Fruit fly (Drosophila melanogaster): Measurements from ENCODE around the gene Non2.
A peak's percentile ranks its signal among the peaks of the same experiment; 100 is the strongest.

The Non2 gene

dm6 chr3L:2727023-2727422 is 39.8 kb upstream of the Non2 start (continued):
- no peak for TF ChIP-seq cad (GFP tag; optimal IDR thresholded peaks at IDR 0.05)
- peak; percentile 70 for TF ChIP-seq CG9932 (GFP tag; IDR thresholded peaks at IDR 0.05)
- no peak for TF ChIP-seq bowl (GFP tag; IDR thresholded peaks at IDR 0.05)
- 0 out of 2 replicates have a peak, but pooled peaks have one; percentile 23 for TF ChIP-seq CG16779 (GFP tag; IDR thresholded peaks at IDR 0.05)
- peak; percentile 4 for TF ChIP-seq Xbp1 (GFP tag; optimal IDR thresholded peaks at IDR 0.05)
- TF ChIP-seq CG14667 (GFP tag; IDR thresholded peaks at IDR 0.05), result peak; percentile 53
- TF ChIP-seq grau (tag; optimal IDR thresholded peaks at IDR 0.05), result no peak
- TF ChIP-seq Oli (tag; optimal IDR thresholded peaks at IDR 0.05), result peak; percentile 39
- no peak for TF ChIP-seq sd (tag; optimal IDR thresholded peaks at IDR 0.05)
- no peak for TF ChIP-seq CG18011 (GFP tag; optimal IDR thresholded peaks at IDR 0.05)
- no peak for TF ChIP-seq hth (optimal IDR thresholded peaks at IDR 0.05)
- no peak for TF ChIP-seq HLH4C (GFP tag; IDR thresholded peaks at IDR 0.05; ENCODE audit: partially characterized antibody)
- no peak for TF ChIP-seq ase (GFP tag; IDR thresholded peaks at IDR 0.05)
- no peak for TF ChIP-seq luna (GFP tag; optimal IDR thresholded peaks at IDR 0.05)
- TF ChIP-seq CG2889 (GFP tag; IDR thresholded peaks at IDR 0.05), result 0 out of 3 replicates have a peak, but pooled peaks have one; percentile 48
- TF ChIP-seq CG1529 (GFP tag; optimal IDR thresholded peaks at IDR 0.05), result no peak
- no peak for TF ChIP-seq NC2β (GFP tag; optimal IDR thresholded peaks at IDR 0.05)
- TF ChIP-seq salm (tag; optimal IDR thresholded peaks at IDR 0.05), result no peak
- peak; percentile 40 for TF ChIP-seq CG2120 (GFP tag; optimal IDR thresholded peaks at IDR 0.05)
- peak; percentile 27 for TF ChIP-seq Hmr (GFP tag; optimal IDR thresholded peaks at IDR 0.05)
- TF ChIP-seq CG12942 (GFP tag; optimal IDR thresholded peaks at IDR 0.05), result no peak
- TF ChIP-seq org-1 (GFP tag; optimal IDR thresholded peaks at IDR 0.05), result peak; percentile 19
- no peak for TF ChIP-seq CG1603 (tag; optimal IDR thresholded peaks at IDR 0.05)
- peak; percentile 79 for TF ChIP-seq Mrtf (GFP tag; IDR thresholded peaks at IDR 0.05)
- no peak for TF ChIP-seq dmrt99B (tag; optimal IDR thresholded peaks at IDR 0.05)
- TF ChIP-seq CG14050 (GFP tag; IDR thresholded peaks at IDR 0.05), result peak; percentile 56; the same call in 1 of the 3 replicates
- TF ChIP-seq CG7357 (GFP tag; IDR thresholded peaks at IDR 0.05), result peak; percentile 61; the same call in 1 of the 3 replicates
- TF ChIP-seq CG16813 (GFP tag; IDR thresholded peaks at IDR 0.05; ENCODE audit: partially characterized antibody), result no peak
- no peak for TF ChIP-seq TFAM (GFP tag; optimal IDR thresholded peaks at IDR 0.05)
- TF ChIP-seq H15 (GFP tag; IDR thresholded peaks at IDR 0.05), result peak; percentile 60; the same call in 2 of the 3 replicates
- TF ChIP-seq chif (GFP tag; optimal IDR thresholded peaks at IDR 0.05), result no peak
- no peak for TF ChIP-seq gcm2 (GFP tag; optimal IDR thresholded peaks at IDR 0.05)
- TF ChIP-seq oc (tag; optimal IDR thresholded peaks at IDR 0.05), result no peak
- TF ChIP-seq B-H2 (GFP tag; optimal IDR thresholded peaks at IDR 0.05), result no peak
- no peak for TF ChIP-seq CG7987 (GFP tag; optimal IDR thresholded peaks at IDR 0.05)
- TF ChIP-seq ATbp (GFP tag; optimal IDR thresholded peaks at IDR 0.05), result no peak
- TF ChIP-seq CG32532 (GFP tag; IDR thresholded peaks at IDR 0.05), result peak; percentile 81
- no peak for TF ChIP-seq gt (GFP tag; IDR thresholded peaks at IDR 0.05)
- TF ChIP-seq lmd (GFP tag; IDR thresholded peaks at IDR 0.05), result peak; percentile 75
- no peak for TF ChIP-seq prd (optimal IDR thresholded peaks at IDR 0.05)
- TF ChIP-seq prd (GFP tag; IDR thresholded peaks at IDR 0.05), result peak; percentile 80
- TF ChIP-seq CG10462 (GFP tag; optimal IDR thresholded peaks at IDR 0.05), result no peak
- TF ChIP-seq gsb (GFP tag; IDR thresholded peaks at IDR 0.05), result peak; percentile 71
- TF ChIP-seq CG15514 (GFP tag; optimal IDR thresholded peaks at IDR 0.05), result no peak
- TF ChIP-seq grn (GFP tag; optimal IDR thresholded peaks at IDR 0.05), result no peak
- TF ChIP-seq wor (GFP tag; IDR thresholded peaks at IDR 0.05), result no peak; the same call in 1 of the 2 replicates
- TF ChIP-seq CG4282 (GFP tag; optimal IDR thresholded peaks at IDR 0.05), result no peak
- TF ChIP-seq CG5953 (GFP tag; IDR thresholded peaks at IDR 0.05), result no peak
- TF ChIP-seq Ets65A (GFP tag), result no peak
- no peak for TF ChIP-seq CG4424 (GFP tag; optimal IDR thresholded peaks at IDR 0.05)
- TF ChIP-seq croc (GFP tag; conservative IDR thresholded peaks at IDR 0.05), result no peak
- TF ChIP-seq CG3281 (GFP tag; optimal IDR thresholded peaks at IDR 0.05), result no peak
- TF ChIP-seq sisA (GFP tag; IDR thresholded peaks at IDR 0.05), result no peak

Data from whole organism, embryonic.